Worm (Caenorhabditis elegans) whole organism, mixed stage, embryonic: ENCODE data around the gene Y45F10D.14.

Experiments used
- M03D4.4 ChIP-seq: sonication (generic microtip); optimal IDR thresholded peaks from 2 replicates; lab custom pipeline; 2017; ENCODE audit warnings: mild to moderate bottlenecking, missing genetic modification characterization, missing compliant biosample characterization
- blmp-1 ChIP-seq: fragments of 150-350 bp; optimal IDR thresholded peaks from 2 replicates; lab custom pipeline; 2014; ENCODE audit warnings: missing biosample characterization, missing genetic modification characterization
- ceh-39 ChIP-seq: fragments of 150-350 bp; optimal IDR thresholded peaks from 2 replicates; lab custom pipeline; 2014; ENCODE audit warnings: missing biosample characterization, missing genetic modification characterization
- ceh-43 ChIP-seq: fragments of 200-800 bp; sonication (Bioruptor generic); optimal IDR thresholded peaks from 2 replicates; lab custom pipeline; 2018; ENCODE audit warnings: mild to moderate bottlenecking, missing genetic modification characterization, moderate library complexity, missing compliant biosample characterization
- ceh-83 ChIP-seq: fragments of 200-800 bp; sonication (Bioruptor generic); optimal IDR thresholded peaks from 2 replicates; lab custom pipeline; 2018; ENCODE audit warnings: mild to moderate bottlenecking, missing genetic modification characterization, missing compliant biosample characterization
- ces-1 ChIP-seq: fragments of 150-350 bp; optimal IDR thresholded peaks from 2 replicates; lab custom pipeline; 2014; ENCODE audit warnings: missing biosample characterization, missing genetic modification reagents, missing genetic modification characterization
- cnd-1 ChIP-seq: fragments of 200-800 bp; sonication (Bioruptor generic); optimal IDR thresholded peaks from 2 replicates; lab custom pipeline; 2018; ENCODE audit warnings: mild to moderate bottlenecking, missing genetic modification characterization, missing compliant biosample characterization
- drap-1 ChIP-seq: fragments of 200-800 bp; sonication (Bioruptor generic); optimal IDR thresholded peaks from 3 replicates; lab custom pipeline; 2018; ENCODE audit warnings: mild to moderate bottlenecking, missing genetic modification characterization, missing compliant biosample characterization
- elt-1 ChIP-seq: sonication (generic microtip); optimal IDR thresholded peaks from 2 replicates; lab custom pipeline; 2017; ENCODE audit warnings: missing genetic modification characterization, mild to moderate bottlenecking, missing compliant biosample characterization, antibody characterized with exemption, moderate library complexity, borderline replicate concordance; ENCODE audit not compliant: insufficient read depth
- elt-3 ChIP-seq: fragments of 150-350 bp; optimal IDR thresholded peaks from 2 replicates; lab custom pipeline; 2014; ENCODE audit warnings: missing biosample characterization, missing genetic modification characterization
- ham-2 ChIP-seq: fragments of 200-800 bp; sonication (Bioruptor generic); optimal IDR thresholded peaks from 2 replicates; lab custom pipeline; 2018; ENCODE audit warnings: mild to moderate bottlenecking, missing genetic modification characterization, missing compliant biosample characterization
- hlh-1 ChIP-seq: fragments of 150-350 bp; optimal IDR thresholded peaks from 2 replicates; lab custom pipeline; 2014; ENCODE audit warnings: missing biosample characterization, missing genetic modification reagents, missing genetic modification characterization
- lin-13 ChIP-seq: fragments of 150-350 bp; optimal IDR thresholded peaks from 2 replicates; lab custom pipeline; 2014; ENCODE audit warnings: missing biosample characterization, missing genetic modification characterization
- lin-32 ChIP-seq: fragments of 200-800 bp; sonication (Bioruptor generic); optimal IDR thresholded peaks from 2 replicates; lab custom pipeline; 2018; ENCODE audit warnings: mild to moderate bottlenecking, missing genetic modification characterization, missing compliant biosample characterization
- lsy-2 ChIP-seq: fragments of 150-350 bp; optimal IDR thresholded peaks from 2 replicates; lab custom pipeline; 2014; ENCODE audit warnings: missing biosample characterization, missing genetic modification characterization
- mab-5 ChIP-seq: fragments of 150-350 bp; optimal IDR thresholded peaks from 2 replicates; lab custom pipeline; 2014; ENCODE audit warnings: missing biosample characterization, missing genetic modification characterization
- mep-1 ChIP-seq: fragments of 150-350 bp; optimal IDR thresholded peaks from 2 replicates; lab custom pipeline; 2017; ENCODE audit warnings: missing biosample characterization, missing genetic modification reagents, missing genetic modification characterization, inconsistent platforms
- mls-2 ChIP-seq: sonication (generic microtip); optimal IDR thresholded peaks from 2 replicates; lab custom pipeline; 2016; ENCODE audit warnings: mild to moderate bottlenecking, missing genetic modification characterization, moderate library complexity, missing compliant biosample characterization
- nhr-12 ChIP-seq: fragments of 150-350 bp; optimal IDR thresholded peaks from 2 replicates; lab custom pipeline; 2014; ENCODE audit warnings: missing biosample characterization, missing genetic modification characterization
- nhr-2 ChIP-seq: fragments of 150-350 bp; optimal IDR thresholded peaks from 2 replicates; lab custom pipeline; 2014; ENCODE audit warnings: missing biosample characterization, missing genetic modification characterization
- nhr-237 ChIP-seq: fragments of 150-350 bp; optimal IDR thresholded peaks from 2 replicates; lab custom pipeline; 2014; ENCODE audit warnings: missing biosample characterization, missing genetic modification characterization
- pha-4 ChIP-seq: fragments of 150-350 bp; optimal IDR thresholded peaks from 2 replicates; lab custom pipeline; 2018; ENCODE audit warnings: missing biosample characterization, missing genetic modification reagents, missing genetic modification characterization
- sem-2 ChIP-seq: fragments of 200-800 bp; sonication (Bioruptor generic); optimal IDR thresholded peaks from 2 replicates; lab custom pipeline; 2018; ENCODE audit warnings: mild to moderate bottlenecking, missing genetic modification characterization, missing compliant biosample characterization
- sptf-1 ChIP-seq: sonication (generic microtip); optimal IDR thresholded peaks from 2 replicates; lab custom pipeline; 2017; ENCODE audit warnings: mild to moderate bottlenecking, missing genetic modification characterization, moderate library complexity, missing compliant biosample characterization
- tbx-8 ChIP-seq: fragments of 200-800 bp; sonication (Bioruptor generic); optimal IDR thresholded peaks from 2 replicates; lab custom pipeline; 2018; ENCODE audit warnings: mild to moderate bottlenecking, missing genetic modification characterization, moderate library complexity, missing compliant biosample characterization
- unc-120 ChIP-seq: sonication (generic microtip); optimal IDR thresholded peaks from 2 replicates; lab custom pipeline; 2017; ENCODE audit warnings: missing genetic modification characterization, missing compliant biosample characterization; ENCODE audit not compliant: poor library complexity, severe bottlenecking
- unc-39 ChIP-seq: fragments of 150-350 bp; optimal IDR thresholded peaks from 2 replicates; lab custom pipeline; 2014; ENCODE audit warnings: missing biosample characterization, missing genetic modification characterization
- ztf-11 ChIP-seq: fragments of 150-350 bp; optimal IDR thresholded peaks from 2 replicates; lab custom pipeline; 2014; ENCODE audit warnings: missing biosample characterization, missing genetic modification characterization

The Y45F10D.14 gene

DNA sequence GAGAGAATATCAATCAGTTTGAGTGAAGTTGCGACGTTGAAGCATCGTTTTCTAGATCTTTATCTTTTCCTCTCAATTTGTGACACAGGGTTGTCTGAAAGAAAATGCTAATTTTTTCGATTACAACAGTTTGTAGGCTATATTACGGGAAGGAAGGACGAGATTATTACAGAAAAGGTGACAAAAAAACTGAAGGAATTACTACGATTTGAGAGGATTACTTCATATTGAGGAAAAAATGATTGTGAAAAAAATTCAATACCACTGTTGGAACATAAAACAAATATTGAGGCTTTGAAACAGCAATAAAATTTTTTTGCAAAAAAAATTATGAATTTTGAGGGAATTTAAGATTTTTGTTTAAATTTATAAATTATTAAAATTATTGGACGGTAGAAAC, at the start of gene Y45F10D.14:
Y45F10D.14 (minus strand) TSS at position 101 of the 400 bp plus-strand sequence.
- TF ChIP-seq ceh-83 (GFP tag; lab: Kevin White, UChicago), result no peak
- no peak for TF ChIP-seq sem-2 (GFP tag; lab: Kevin White, UChicago)
- no peak for TF ChIP-seq mab-5
- TF ChIP-seq lin-13 (tag; lab: Kevin White, UChicago), result no peak
- no peak for TF ChIP-seq nhr-2 (tag; lab: Kevin White, UChicago)
- no peak for TF ChIP-seq mls-2 (tag; lab: Kevin White, UChicago)
- TF ChIP-seq elt-3 (tag; lab: Kevin White, UChicago), result no peak
- no peak for TF ChIP-seq lin-32 (GFP tag; lab: Kevin White, UChicago)
- TF ChIP-seq lsy-2 (tag; lab: Kevin White, UChicago), result no peak
- TF ChIP-seq ceh-39, result no peak

DNA sequence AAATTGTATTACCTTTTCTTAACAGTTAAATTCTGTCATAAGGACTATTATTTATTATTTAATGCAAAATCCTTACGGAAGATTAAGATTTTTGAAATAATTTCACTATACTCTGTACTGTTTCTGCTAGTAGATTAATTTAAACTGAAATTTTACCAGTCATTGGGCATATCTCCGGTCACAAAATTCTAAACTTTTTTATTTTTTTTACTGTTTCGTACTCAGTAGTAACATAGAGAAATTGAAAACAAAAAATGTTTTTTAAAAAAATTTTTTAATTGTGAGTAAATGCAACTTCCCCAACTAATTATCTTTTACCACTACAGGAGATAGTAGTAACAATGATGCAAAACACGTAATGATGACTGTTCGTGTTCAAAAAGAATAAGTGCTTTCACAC, 30.7 kb upstream of the Y45F10D.14 start:
- TF ChIP-seq sem-2 (GFP tag; lab: Kevin White, UChicago), result no peak
- no peak for TF ChIP-seq ceh-43 (GFP tag; lab: Kevin White, UChicago)
- no peak for TF ChIP-seq sptf-1 (tag; lab: Kevin White, UChicago)
- TF ChIP-seq lin-32 (GFP tag; lab: Kevin White, UChicago), result no peak
- TF ChIP-seq elt-1 (tag; lab: Kevin White, UChicago), result no peak
- TF ChIP-seq nhr-12 (tag; lab: Kevin White, UChicago), result no peak
- no peak for TF ChIP-seq unc-120 (tag; lab: Kevin White, UChicago)
- TF ChIP-seq mab-5, result no peak
- TF ChIP-seq M03D4.4 (tag; lab: Kevin White, UChicago), result no peak
- TF ChIP-seq ceh-39, result no peak
- no peak for TF ChIP-seq drap-1 (GFP tag; lab: Kevin White, UChicago)
- no peak for TF ChIP-seq ceh-83 (GFP tag; lab: Kevin White, UChicago)
- no peak for TF ChIP-seq hlh-1 (tag; lab: Kevin White, UChicago)
- TF ChIP-seq lin-13 (tag; lab: Kevin White, UChicago), result no peak
- no peak for TF ChIP-seq cnd-1 (tag; lab: Kevin White, UChicago)
- TF ChIP-seq, all 35 proteins: peak for 0

- TF ChIP-seq ces-1 (GFP tag; lab: Kevin White, UChicago) (no peak), lin-32 (GFP tag; lab: Kevin White, UChicago) (no peak), elt-1 (tag; lab: Kevin White, UChicago) (no peak), nhr-237 (tag; lab: Kevin White, UChicago) (no peak), lin-13 (tag; lab: Kevin White, UChicago) (no peak)
- TF ChIP-seq, all 35 proteins: peak for 0
Measured at ce11 chrIV:13836290-13836689, 28.7 kb upstream of the Y45F10D.14 start, which contains the start of gene H08M01.1. H08M01.1 (minus strand) TSS chrIV:13836390.

DNA sequence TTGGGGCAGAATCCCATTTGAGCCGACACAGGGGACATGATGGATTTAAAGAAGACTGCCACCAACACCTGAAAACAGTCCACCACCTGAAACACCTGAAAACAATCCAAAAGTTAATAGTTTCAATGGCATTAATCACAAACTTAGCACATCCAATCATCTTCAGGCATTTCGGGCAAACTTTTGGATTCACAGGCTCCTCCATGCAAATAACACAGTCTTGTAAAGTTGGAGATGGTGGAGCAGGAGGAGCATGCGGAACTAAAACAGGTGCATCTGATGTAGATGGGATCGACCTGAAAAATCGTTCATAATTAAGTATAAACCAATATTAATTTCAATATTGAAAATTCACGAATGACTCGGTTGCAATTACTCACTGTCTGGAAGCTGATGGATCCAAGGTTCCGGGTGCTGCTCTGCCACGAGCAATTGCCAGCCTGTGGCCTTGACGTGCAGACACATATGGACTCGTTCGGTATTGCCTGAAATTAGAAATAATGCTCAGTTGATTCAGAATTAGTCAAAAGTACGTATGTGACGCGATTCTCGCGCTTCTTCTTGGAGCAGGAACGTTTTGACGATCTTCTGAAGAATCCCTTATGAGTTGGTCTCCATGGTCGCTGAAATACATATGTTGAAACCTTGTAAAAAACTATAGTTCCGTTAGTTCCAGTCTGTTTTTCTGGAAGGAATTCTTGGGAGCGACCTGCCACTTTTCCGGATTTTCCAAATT, 26.9 kb upstream of the Y45F10D.14 start:
- no peak for TF ChIP-seq mep-1
- no peak for TF ChIP-seq drap-1 (GFP tag; lab: Kevin White, UChicago)
- TF ChIP-seq cnd-1 (tag; lab: Kevin White, UChicago), result no peak
- TF ChIP-seq ceh-83 (GFP tag; lab: Kevin White, UChicago), result no peak
- no peak for TF ChIP-seq lsy-2 (tag; lab: Kevin White, UChicago)
- TF ChIP-seq mls-2 (tag; lab: Kevin White, UChicago), result no peak
- TF ChIP-seq ham-2 (GFP tag; lab: Kevin White, UChicago), result no peak
- no peak for TF ChIP-seq unc-39
- no peak for TF ChIP-seq sptf-1 (tag; lab: Kevin White, UChicago)
- no peak for TF ChIP-seq unc-120 (tag; lab: Kevin White, UChicago)
- TF ChIP-seq nhr-237 (tag; lab: Kevin White, UChicago), result no peak
- TF ChIP-seq nhr-12 (tag; lab: Kevin White, UChicago), result no peak
- TF ChIP-seq elt-1 (tag; lab: Kevin White, UChicago), result no peak
- TF ChIP-seq ztf-11 (tag; lab: Kevin White, UChicago), result no peak
- TF ChIP-seq, all 35 proteins: peak for 0

- no peak for TF ChIP-seq ceh-83 (GFP tag; lab: Kevin White, UChicago)
- no peak for TF ChIP-seq pha-4 (tag; lab: Kevin White, UChicago)
- no peak for TF ChIP-seq blmp-1 (tag; lab: Kevin White, UChicago)
- no peak for TF ChIP-seq mab-5
- TF ChIP-seq tbx-8 (GFP tag; lab: Kevin White, UChicago), result no peak
- no peak for TF ChIP-seq lin-32 (GFP tag; lab: Kevin White, UChicago)
Measured at ce11 chrIV:13827586-13827985, 20.0 kb upstream of the Y45F10D.14 start, which contains the start of gene rga-5. rga-5 (plus strand) TSS chrIV:13827886.
